Worm (Caenorhabditis elegans) whole organism, young adult: Measurements from ENCODE around the gene sru-4.

Experiments used
- F49E8.2 ChIP-seq: sonication (generic microtip); optimal IDR thresholded peaks from 3 replicates; lab custom pipeline; 2017; ENCODE audit warnings: missing genetic modification characterization, mild to moderate bottlenecking, missing compliant biosample characterization, antibody characterized with exemption, moderate library complexity; ENCODE audit not compliant: insufficient read depth
- F52B5.7 ChIP-seq: sonication (generic microtip); optimal IDR thresholded peaks from 2 replicates; lab custom pipeline; 2016; ENCODE audit warnings: mild to moderate bottlenecking, missing genetic modification characterization, missing compliant biosample characterization
- ZK185.1 ChIP-seq: sonication (generic microtip); optimal IDR thresholded peaks from 2 replicates; lab custom pipeline; 2016; ENCODE audit warnings: mild to moderate bottlenecking, missing genetic modification characterization, missing compliant biosample characterization; ENCODE audit not compliant: poor library complexity, severe bottlenecking
- dpl-1 ChIP-seq: fragments of 150-350 bp; optimal IDR thresholded peaks from 2 replicates; lab custom pipeline; 2014; ENCODE audit warnings: missing biosample characterization, missing genetic modification reagents, missing genetic modification characterization
- efl-1 ChIP-seq: fragments of 150-350 bp; optimal IDR thresholded peaks from 2 replicates; lab custom pipeline; 2014; ENCODE audit warnings: missing biosample characterization, missing genetic modification reagents, missing genetic modification characterization
- let-526 ChIP-seq: fragments of 200-800 bp; sonication (Bioruptor generic); IDR thresholded peaks from 2 replicates; pipeline ENCODE4 v1.3.6; 2022; ENCODE audit warnings: missing genetic modification reagents, missing genetic modification characterization, missing compliant biosample characterization
- lin-35 ChIP-seq, 3 experiments: fragments of 150-350 bp in 2 of 3; sonication (generic microtip) in 1 of 3; optimal IDR thresholded peaks; 2 replicates each; lab custom pipeline; 2014 to 2018; ENCODE audit warnings: missing biosample characterization in 3 of 3, missing genetic modification characterization in 3 of 3, missing genetic modification reagents in 3 of 3
- madf-8 ChIP-seq: fragments of 200-800 bp; sonication (Bioruptor generic); conservative IDR thresholded peaks from 2 replicates; pipeline ENCODE4 v1.3.6; 2022; ENCODE audit warnings: missing genetic modification reagents, missing genetic modification characterization, missing compliant biosample characterization
- pbrm-1 ChIP-seq: fragments of 200-800 bp; sonication (Bioruptor generic); IDR thresholded peaks from 2 replicates; pipeline ENCODE4 v1.3.6; 2022; ENCODE audit warnings: missing genetic modification reagents, missing genetic modification characterization, missing compliant biosample characterization
- pha-4 ChIP-seq: fragments of 150-350 bp; sonication (generic microtip); optimal IDR thresholded peaks from 2 replicates; lab custom pipeline; 2014; ENCODE audit warnings: missing biosample characterization, missing genetic modification reagents, missing genetic modification characterization
- snpc-4 ChIP-seq, 5 experiments: fragments of 150-350 bp in 1 of 5; sonication (generic microtip) in 4 of 5; optimal IDR thresholded peaks; 2 replicates each; lab custom pipeline; 2014 to 2018; ENCODE audit warnings: missing genetic modification characterization in 5 of 5, missing biosample characterization in 3 of 5, antibody characterized with exemption in 2 of 5, mild to moderate bottlenecking in 2 of 5, missing compliant biosample characterization in 2 of 5, missing genotype in 2 of 5, moderate library complexity in 2 of 5, missing genetic modification reagents in 1 of 5
- unc-130 ChIP-seq: sonication (generic microtip); optimal IDR thresholded peaks from 2 replicates; lab custom pipeline; 2016; ENCODE audit warnings: missing genetic modification reagents, missing genetic modification characterization, missing compliant biosample characterization
- unc-62 ChIP-seq: fragments of 150-350 bp; optimal IDR thresholded peaks from 2 replicates; lab custom pipeline; 2014; ENCODE audit warnings: missing biosample characterization, missing genetic modification reagents, missing genetic modification characterization

DNA sequence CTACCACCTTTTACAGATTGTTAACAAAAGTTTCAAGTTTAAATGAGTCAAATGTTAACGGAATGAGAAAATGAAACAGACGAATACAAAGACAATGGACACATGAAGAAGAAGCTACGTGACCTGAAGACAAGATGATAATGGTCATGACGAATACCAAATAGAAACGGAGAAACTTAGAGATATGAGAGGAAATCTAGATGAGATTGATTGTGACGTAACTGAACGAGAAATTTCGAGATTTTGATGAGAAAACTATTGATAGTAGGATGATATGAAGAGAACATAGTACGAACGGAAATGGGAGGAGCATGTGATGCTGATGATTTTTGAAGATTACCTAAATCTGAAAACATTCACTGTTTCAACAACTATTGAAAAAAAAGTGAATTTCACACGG lies 36.9 kb downstream of the sru-4 start:
- TF ChIP-seq madf-8 (GFP tag; lab: Robert Waterston, UW): no peak
- TF ChIP-seq efl-1 (GFP tag; lab: Kevin White, UChicago): no peak
- TF ChIP-seq snpc-4 (GFP tag; optimal IDR thresholded peaks at IDR 0.05; lab: Kevin White, UChicago): no peak
- TF ChIP-seq snpc-4 (tag; optimal IDR thresholded peaks at IDR 0.05; lab: Kevin White, UChicago): no peak
- TF ChIP-seq dpl-1 (GFP tag; lab: Kevin White, UChicago): no peak
- TF ChIP-seq lin-35 (GFP tag; optimal IDR thresholded peaks at IDR 0.05; lab: Kevin White, UChicago): no peak
- no peak for TF ChIP-seq unc-62
- TF ChIP-seq ZK185.1 (tag; lab: Kevin White, UChicago): no peak
- no peak for TF ChIP-seq pha-4
- TF ChIP-seq let-526: no peak
- TF ChIP-seq pbrm-1: no peak
- TF ChIP-seq F52B5.7: no peak
- TF ChIP-seq unc-130: no peak
- TF ChIP-seq F49E8.2 (tag; lab: Kevin White, UChicago): no peak
